Fruit fly (Drosophila melanogaster) whole organism, embryonic: ENCODE measurements around the gene CG17754.

Source experiments
- Awh ChIP-seq: fragments of 200-800 bp; sonication (Bioruptor generic); IDR thresholded peaks from 2 replicates; pipeline ENCODE4, ENCODE4 v1.3.6; 2022; ENCODE audit warnings: missing biosample characterization, missing genetic modification characterization
- CG10654 ChIP-seq: fragments of 200-800 bp; sonication (Bioruptor generic); optimal IDR thresholded peaks from 2 replicates; lab custom pipeline; 2016; ENCODE audit warnings: missing biosample characterization, missing genetic modification characterization
- CG11247 ChIP-seq: fragments of 200-800 bp; sonication (Bioruptor generic); IDR thresholded peaks from 2 replicates; pipeline ENCODE4 v1.3.6; 2022; ENCODE audit warnings: missing biosample characterization, missing genetic modification characterization
- CG11696 ChIP-seq: fragments of 200-800 bp; sonication (Bioruptor generic); IDR thresholded peaks from 2 replicates; pipeline ENCODE4 v1.3.6; 2022; ENCODE audit warnings: missing biosample characterization, missing genetic modification characterization
- CG1233 ChIP-seq: fragments of 200-800 bp; sonication (Bioruptor generic); optimal IDR thresholded peaks from 4 replicates; lab custom pipeline; 2018; ENCODE audit warnings: missing biosample characterization, mild to moderate bottlenecking, missing genetic modification characterization
- CG12391 ChIP-seq: fragments of 200-800 bp; sonication (Bioruptor generic); optimal IDR thresholded peaks from 3 replicates; lab custom pipeline; 2018; ENCODE audit warnings: missing biosample characterization, mild to moderate bottlenecking, missing genetic modification characterization, moderate library complexity
- CG15514 ChIP-seq: fragments of 200-800 bp; sonication (Bioruptor generic); optimal IDR thresholded peaks from 3 replicates; lab custom pipeline; 2017; ENCODE audit warnings: missing biosample characterization, missing genetic modification characterization, mild to moderate bottlenecking, moderate library complexity, missing genetic modification reagents
- CG16779 ChIP-seq: fragments of 200-800 bp; sonication (Bioruptor generic); IDR thresholded peaks from 2 replicates; pipeline ENCODE4 v1.3.6; 2022; ENCODE audit warnings: missing biosample characterization, missing genetic modification characterization
- CG18262 ChIP-seq: fragments of 200-800 bp; optimal IDR thresholded peaks from 3 replicates; lab custom pipeline; 2019; ENCODE audit warnings: missing biosample characterization, mild to moderate bottlenecking, missing genetic modification characterization, moderate library complexity
- CG2116 ChIP-seq: fragments of 200-800 bp; sonication (Bioruptor generic); optimal IDR thresholded peaks from 3 replicates; lab custom pipeline; 2018; ENCODE audit warnings: missing biosample characterization, mild to moderate bottlenecking, missing genetic modification characterization
- CG2120 ChIP-seq: fragments of 200-800 bp; sonication (Bioruptor generic); optimal IDR thresholded peaks from 3 replicates; lab custom pipeline; 2016; ENCODE audit warnings: missing biosample characterization, missing genetic modification characterization
- CG2712 ChIP-seq: fragments of 200-800 bp; optimal IDR thresholded peaks from 3 replicates; lab custom pipeline; 2019; ENCODE audit warnings: missing biosample characterization, mild to moderate bottlenecking, missing genetic modification characterization, moderate library complexity
- CG30403 ChIP-seq: fragments of 200-800 bp; sonication (Bioruptor generic); optimal IDR thresholded peaks from 3 replicates; lab custom pipeline; 2016; ENCODE audit warnings: missing biosample characterization, missing genetic modification characterization
- CG31365 ChIP-seq: fragments of 200-800 bp; sonication (Bioruptor generic); optimal IDR thresholded peaks from 2 replicates; lab custom pipeline; 2018; ENCODE audit warnings: missing biosample characterization, mild to moderate bottlenecking, missing genetic modification characterization
- CG32532 ChIP-seq: fragments of 200-800 bp; sonication (Bioruptor generic); IDR thresholded peaks from 2 replicates; pipeline ENCODE4 v1.3.6; 2022; ENCODE audit warnings: missing biosample characterization, missing genetic modification characterization
- CG32767 ChIP-seq: fragments of 200-800 bp; sonication (Bioruptor generic); IDR thresholded peaks from 2 replicates; pipeline ENCODE4 v1.3.6; 2022; ENCODE audit warnings: missing biosample characterization, missing genetic modification characterization
- CG3281 ChIP-seq: fragments of 200-800 bp; sonication (Bioruptor generic); optimal IDR thresholded peaks from 3 replicates; lab custom pipeline; 2017; ENCODE audit warnings: missing biosample characterization, mild to moderate bottlenecking, missing genetic modification characterization
- CG3995 ChIP-seq: fragments of 200-800 bp; sonication (Bioruptor generic); optimal IDR thresholded peaks from 3 replicates; lab custom pipeline; 2016; ENCODE audit warnings: missing biosample characterization, missing genetic modification characterization
- CG8388 ChIP-seq: fragments of 200-800 bp; sonication (Bioruptor generic); optimal IDR thresholded peaks from 2 replicates; lab custom pipeline; 2019; ENCODE audit warnings: missing biosample characterization, mild to moderate bottlenecking, missing genetic modification characterization, moderate library complexity
- CG8944 ChIP-seq: fragments of 200-800 bp; sonication (Bioruptor generic); optimal IDR thresholded peaks from 3 replicates; lab custom pipeline; 2016; ENCODE audit warnings: missing biosample characterization, missing genetic modification characterization
- Fer1 ChIP-seq: fragments of 200-800 bp; sonication (Bioruptor generic); optimal IDR thresholded peaks from 2 replicates; lab custom pipeline; 2017; ENCODE audit warnings: missing biosample characterization, mild to moderate bottlenecking, missing genetic modification characterization
- Fer3 ChIP-seq: fragments of 200-800 bp; sonication (Bioruptor generic); optimal IDR thresholded peaks from 2 replicates; lab custom pipeline; 2018; ENCODE audit warnings: missing biosample characterization, mild to moderate bottlenecking, missing genetic modification characterization, moderate library complexity
- Hr78 ChIP-seq, 2 experiments: fragments of 200-800 bp in 1 of 2; fragments of >200 bp in 1 of 2; sonication (Bioruptor generic) in 1 of 2; optimal IDR thresholded peaks; 2 replicates each; lab custom pipeline; 2017 to 2019; ENCODE audit warnings: missing biosample characterization in 2 of 2, missing genetic modification characterization in 2 of 2, mild to moderate bottlenecking in 1 of 2, moderate library complexity in 1 of 2
- Hsf ChIP-seq: fragments of 200-800 bp; sonication (Bioruptor generic); optimal IDR thresholded peaks from 3 replicates; lab custom pipeline; 2016; ENCODE audit warnings: missing biosample characterization, missing genetic modification characterization
- Jarid2 ChIP-seq: fragments of 200-800 bp; sonication (Bioruptor generic); optimal IDR thresholded peaks from 3 replicates; lab custom pipeline; 2017; ENCODE audit warnings: mild to moderate bottlenecking, missing biosample characterization, missing genetic modification reagents, missing genetic modification characterization
- MBD-R2 ChIP-seq: fragments of 200-800 bp; sonication (Bioruptor generic); IDR thresholded peaks from 2 replicates; pipeline ENCODE4 v1.3.6; 2022; ENCODE audit warnings: missing biosample characterization, missing genetic modification characterization
- Nf-YB ChIP-seq: fragments of 200-800 bp; sonication (Bioruptor generic); optimal IDR thresholded peaks from 3 replicates; lab custom pipeline; 2019; ENCODE audit warnings: missing biosample characterization, mild to moderate bottlenecking, missing genetic modification characterization, moderate library complexity
- Ptx1 ChIP-seq: fragments of 200-800 bp; sonication (Bioruptor generic); IDR thresholded peaks from 2 replicates; pipeline ENCODE4 v1.3.6; 2022; ENCODE audit warnings: missing biosample characterization, missing genetic modification characterization
- TFAM ChIP-seq: fragments of 200-800 bp; sonication (Bioruptor generic); optimal IDR thresholded peaks from 2 replicates; lab custom pipeline; 2017; ENCODE audit warnings: missing biosample characterization, missing genetic modification characterization, inconsistent platforms
- YL-1 ChIP-seq: fragments of 200-800 bp; sonication (Bioruptor generic); optimal IDR thresholded peaks from 3 replicates; lab custom pipeline; 2017; ENCODE audit warnings: missing biosample characterization, mild to moderate bottlenecking, missing genetic modification characterization
- ase ChIP-seq: fragments of 200-800 bp; sonication (Bioruptor generic); IDR thresholded peaks from 3 replicates; pipeline ENCODE4 v1.3.6; 2022; ENCODE audit warnings: missing biosample characterization, missing genetic modification characterization
- crc ChIP-seq: fragments of 200-800 bp; sonication (Bioruptor generic); optimal IDR thresholded peaks from 2 replicates; lab custom pipeline; 2016; ENCODE audit warnings: missing biosample characterization, missing genetic modification characterization
- dati ChIP-seq: fragments of 200-800 bp; sonication (Bioruptor generic); IDR thresholded peaks from 2 replicates; pipeline ENCODE4 v1.3.6; 2022; ENCODE audit warnings: missing biosample characterization, missing genetic modification characterization
- fd96Cb ChIP-seq: fragments of 200-800 bp; sonication (Bioruptor generic); optimal IDR thresholded peaks from 2 replicates; lab custom pipeline; 2018; ENCODE audit warnings: missing biosample characterization, mild to moderate bottlenecking, missing genetic modification characterization, moderate library complexity
- gcm2 ChIP-seq: fragments of 200-800 bp; sonication (Bioruptor generic); optimal IDR thresholded peaks from 2 replicates; lab custom pipeline; 2016; ENCODE audit warnings: missing biosample characterization, missing genetic modification characterization
- gem ChIP-seq: fragments of 200-800 bp; sonication (Bioruptor generic); optimal IDR thresholded peaks from 2 replicates; lab custom pipeline; 2019; ENCODE audit warnings: missing biosample characterization, mild to moderate bottlenecking, missing genetic modification characterization, moderate library complexity
- hbn ChIP-seq: fragments of 200-800 bp; sonication (Bioruptor generic); IDR thresholded peaks from 2 replicates; pipeline ENCODE4 v1.3.6; 2022; ENCODE audit warnings: missing biosample characterization, missing genetic modification characterization; ENCODE audit not compliant: partially characterized antibody
- hkb ChIP-seq, 2 experiments: fragments of 200-800 bp in 1 of 2; fragments of >200 bp in 1 of 2; sonication (Bioruptor generic) in 1 of 2; IDR thresholded peaks in 1 of 2; optimal IDR thresholded peaks in 1 of 2; 2 replicates each; pipeline versions ENCODE4 v1.3.6 to Lab custom; 2017 to 2022; ENCODE audit warnings: missing biosample characterization in 1 of 2, missing genetic modification characterization in 1 of 2
- hth ChIP-seq: fragments of >200 bp; optimal IDR thresholded peaks from 2 replicates; lab custom pipeline; 2017; ENCODE audit warnings: inconsistent platforms
- lola ChIP-seq, 3 experiments: fragments of >200 bp in 2 of 3; fragments of 200-800 bp in 1 of 3; sonication (Bioruptor generic) in 1 of 3; optimal IDR thresholded peaks; 2 replicates each; lab custom pipeline; 2017 to 2019; ENCODE audit warnings: missing biosample characterization in 3 of 3, missing genetic modification characterization in 3 of 3, mild to moderate bottlenecking in 1 of 3, moderate library complexity in 1 of 3
- nau ChIP-seq: fragments of 200-800 bp; sonication (Bioruptor generic); optimal IDR thresholded peaks from 3 replicates; lab custom pipeline; 2017; ENCODE audit warnings: missing biosample characterization, mild to moderate bottlenecking, missing genetic modification characterization, missing genetic modification reagents
- nmo ChIP-seq: fragments of 200-800 bp; sonication (Bioruptor generic); optimal IDR thresholded peaks from 2 replicates; lab custom pipeline; 2018; ENCODE audit warnings: missing biosample characterization, mild to moderate bottlenecking, missing genetic modification characterization, moderate library complexity
- pfk ChIP-seq: fragments of 200-800 bp; sonication (Bioruptor generic); optimal IDR thresholded peaks from 2 replicates; lab custom pipeline; 2018; ENCODE audit warnings: missing biosample characterization, mild to moderate bottlenecking, missing genetic modification characterization, moderate library complexity
- row ChIP-seq: fragments of 200-800 bp; sonication (Bioruptor generic); IDR thresholded peaks from 3 replicates; pipeline ENCODE4 v1.3.6; 2022; ENCODE audit warnings: missing biosample characterization, missing genetic modification characterization
- sens ChIP-seq: fragments of 200-800 bp; sonication (Bioruptor generic); peaks from one replicate; lab custom pipeline; 2016; ENCODE audit warnings: missing biosample characterization, missing genetic modification characterization
- tna ChIP-seq: fragments of 200-800 bp; sonication (Bioruptor generic); IDR thresholded peaks from 2 replicates; pipeline ENCODE4 v1.3.6; 2022; ENCODE audit warnings: missing biosample characterization, missing genetic modification characterization; ENCODE audit not compliant: partially characterized antibody
- vvl ChIP-seq: fragments of 200-800 bp; sonication (Bioruptor generic); IDR thresholded peaks from 2 replicates; pipeline ENCODE4 v1.3.6; 2022; ENCODE audit warnings: missing biosample characterization, missing genetic modification characterization
- z ChIP-seq: fragments of 200-800 bp; sonication (Bioruptor generic); IDR thresholded peaks from 3 replicates; pipeline ENCODE4 v1.3.6; 2022; ENCODE audit warnings: missing biosample characterization, missing genetic modification characterization

Gene CG17754

DNA sequence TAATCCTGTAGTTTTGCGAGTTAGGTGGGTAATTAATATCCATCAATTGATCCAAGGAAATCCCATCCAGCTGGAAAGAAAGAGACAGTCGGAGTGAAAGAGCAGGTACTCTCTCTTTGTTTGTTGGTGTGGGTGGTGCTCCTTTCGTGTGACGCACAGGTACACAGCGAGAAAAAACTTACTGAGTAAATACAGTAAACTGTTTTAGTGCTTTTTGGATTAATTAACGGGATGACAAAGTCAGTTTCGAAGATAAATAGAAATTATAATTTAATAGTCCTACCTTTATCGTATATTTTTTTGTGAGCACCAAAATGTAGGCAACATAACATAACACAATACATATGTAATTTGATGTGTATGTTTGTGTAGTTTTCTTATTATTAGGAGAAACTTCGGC, 2.2 kb upstream of the CG17754 start (continued):
- TF ChIP-seq fd96Cb (peak; percentile 17), CG31365 (no peak), CG2116 (GFP tag; lab: Kevin White, UChicago) (peak; percentile 7), hth (no peak), YL-1 (GFP tag; lab: Kevin White, UChicago) (no peak), gem (tag; lab: Kevin White, UChicago) (peak; percentile 59), CG18262 (peak; percentile 28), pfk (GFP tag; lab: Kevin White, UChicago) (no peak), dati (no peak), nmo (peak; percentile 20), CG3995 (GFP tag; lab: Kevin White, UChicago) (no peak), vvl (GFP tag; lab: Robert Waterston, UW) (peak; percentile 29; the same call in 1 of the 2 replicates), Awh (GFP tag; lab: Robert Waterston, UW) (no peak), CG2712 (tag; lab: Kevin White, UChicago) (peak; percentile 55), gcm2 (GFP tag; lab: Kevin White, UChicago) (no peak), hkb (optimal IDR thresholded peaks at IDR 0.05; lab: Kevin White, UChicago) (no peak), hkb (GFP tag; IDR thresholded peaks at IDR 0.05; lab: Robert Waterston, UW) (0 out of 2 replicates have a peak, but pooled peaks have one; percentile 28), CG32532 (GFP tag; lab: Robert Waterston, UW) (peak; percentile 39; the same call in 1 of the 2 replicates)
- TF ChIP-seq, all 482 proteins: peak for 58

DNA sequence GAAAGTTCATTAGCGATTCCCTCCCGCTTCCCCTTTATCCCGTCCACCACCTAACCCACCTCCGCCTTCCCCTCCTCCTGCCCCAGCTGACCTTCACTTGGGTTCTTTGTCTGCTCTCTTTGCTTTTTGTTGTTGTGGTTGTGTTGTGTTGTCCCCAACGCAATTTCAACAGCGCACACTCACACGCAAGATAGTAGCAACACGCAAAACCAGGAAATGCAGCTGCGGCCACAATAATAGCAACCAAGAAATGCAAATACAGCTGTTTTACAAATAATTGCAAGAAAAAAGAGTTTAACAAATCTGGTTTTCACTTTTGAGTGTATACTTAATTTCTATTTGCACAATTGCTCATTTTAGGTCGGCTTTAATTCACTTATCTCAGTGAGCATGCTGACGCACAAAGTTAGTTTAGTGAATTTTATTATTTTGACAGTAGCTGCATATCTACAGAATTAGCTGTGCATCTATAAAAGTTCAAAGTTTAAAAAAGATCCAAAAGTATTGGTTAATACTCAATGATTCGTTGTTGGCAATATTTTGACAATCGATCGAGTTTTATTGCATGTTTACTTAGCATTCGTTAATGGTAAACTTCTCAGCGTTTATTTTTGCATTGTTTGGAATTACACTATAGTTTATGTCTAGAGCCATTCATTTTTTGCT, 1.1 kb downstream of the CG17754 start:
- TF ChIP-seq CG3281 (no peak), Nf-YB (GFP tag; lab: Kevin White, UChicago) (no peak), TFAM (GFP tag; lab: Kevin White, UChicago) (no peak), Hsf (GFP tag; lab: Kevin White, UChicago) (peak; percentile 24), CG11696 (peak; percentile 95), hbn (GFP tag; lab: Robert Waterston, UW) (no peak), CG32767 (GFP tag; lab: Robert Waterston, UW) (0 out of 2 replicates have a peak, but pooled peaks have one; percentile 28), Fer3 (tag; lab: Kevin White, UChicago) (no peak), Fer1 (no peak), CG8388 (GFP tag; lab: Kevin White, UChicago) (peak; percentile 11), gem (tag; lab: Kevin White, UChicago) (peak; percentile 37), row (GFP tag; lab: Robert Waterston, UW) (peak; percentile 51; the same call in 2 of the 3 replicates), CG8944 (GFP tag; lab: Kevin White, UChicago) (no peak), z (GFP tag; lab: Robert Waterston, UW) (no peak), Ptx1 (GFP tag; lab: Robert Waterston, UW) (peak; percentile 28; the same call in 1 of the 2 replicates), Hr78 (GFP tag; optimal IDR thresholded peaks at IDR 0.05; lab: Kevin White, UChicago) (peak in 1 of 2 experiments; percentile 8), CG2120 (GFP tag; lab: Kevin White, UChicago) (peak; percentile 1), tna (GFP tag; lab: Robert Waterston, UW) (no peak), crc (GFP tag; lab: Kevin White, UChicago) (no peak), CG16779 (GFP tag; lab: Robert Waterston, UW) (no peak), CG30403 (GFP tag; lab: Kevin White, UChicago) (peak; percentile 38), nau (GFP tag; lab: Kevin White, UChicago) (no peak), MBD-R2 (GFP tag; lab: Robert Waterston, UW) (no peak), lola (GFP tag; optimal IDR thresholded peaks at IDR 0.05; lab: Kevin White, UChicago) (peak in 1 of 3 experiments; percentile 5), CG1233 (peak; percentile 7), CG11247 (GFP tag; lab: Robert Waterston, UW) (no peak), sens (GFP tag; lab: Kevin White, UChicago) (peak; percentile 77), CG12391 (tag; lab: Kevin White, UChicago) (peak; percentile 40), ase (GFP tag; lab: Robert Waterston, UW) (0 out of 3 replicates have a peak, but pooled peaks have one; percentile 41), Jarid2 (GFP tag; lab: Kevin White, UChicago) (no peak), CG15514 (GFP tag; lab: Kevin White, UChicago) (no peak), CG10654 (GFP tag; lab: Kevin White, UChicago) (peak; percentile 23)
